Worm (Caenorhabditis elegans) whole organism, L2 larva: Measurements from ENCODE around the gene zig-6.

Experiments used
- F13H6.1 ChIP-seq: sonication (generic microtip); optimal IDR thresholded peaks from 2 replicates; lab custom pipeline; 2016; ENCODE audit warnings: missing genetic modification characterization, missing compliant biosample characterization
- R02D3.7 ChIP-seq: fragments of 150-350 bp; optimal IDR thresholded peaks from 2 replicates; lab custom pipeline; 2014; ENCODE audit warnings: missing biosample characterization, missing genetic modification characterization
- Y55F3AM.14 ChIP-seq: fragments of 200-800 bp; sonication (Bioruptor generic); optimal IDR thresholded peaks from 2 replicates; lab custom pipeline; 2018; ENCODE audit warnings: mild to moderate bottlenecking, missing genetic modification characterization, missing compliant biosample characterization
- aly-2 ChIP-seq: fragments of 150-350 bp; optimal IDR thresholded peaks from 2 replicates; lab custom pipeline; 2014; ENCODE audit warnings: missing biosample characterization, missing genetic modification characterization
- ama-1 ChIP-seq: fragments of 150-350 bp; optimal IDR thresholded peaks from 2 replicates; lab custom pipeline; 2018; ENCODE audit warnings: inconsistent platforms
- blmp-1 ChIP-seq: sonication (generic microtip); optimal IDR thresholded peaks from 2 replicates; lab custom pipeline; 2017; ENCODE audit warnings: missing genetic modification characterization, mild to moderate bottlenecking, missing compliant biosample characterization, antibody characterized with exemption, moderate library complexity; ENCODE audit not compliant: insufficient read depth
- egl-27 ChIP-seq: sonication (generic microtip); optimal IDR thresholded peaks from 3 replicates; lab custom pipeline; 2017; ENCODE audit warnings: missing biosample characterization, missing genetic modification reagents, missing genetic modification characterization
- elt-1 ChIP-seq: fragments of 150-350 bp; optimal IDR thresholded peaks from 2 replicates; lab custom pipeline; 2014; ENCODE audit warnings: missing biosample characterization, missing genetic modification characterization
- fos-1 ChIP-seq: fragments of 150-350 bp; optimal IDR thresholded peaks from 2 replicates; lab custom pipeline; 2014; ENCODE audit warnings: missing biosample characterization, missing genetic modification characterization
- gmeb-1 ChIP-seq: fragments of 150-350 bp; optimal IDR thresholded peaks from 2 replicates; lab custom pipeline; 2014; ENCODE audit warnings: missing biosample characterization, missing genetic modification characterization
- lin-11 ChIP-seq: fragments of 150-350 bp; sonication (generic microtip); optimal IDR thresholded peaks from 2 replicates; lab custom pipeline; 2014; ENCODE audit warnings: missing biosample characterization, missing genetic modification characterization, inconsistent platforms, mixed read lengths
- lin-13 ChIP-seq: fragments of 150-350 bp; optimal IDR thresholded peaks from 2 replicates; lab custom pipeline; 2014; ENCODE audit warnings: missing biosample characterization, missing genetic modification reagents, missing genetic modification characterization
- lin-39 ChIP-seq: fragments of 150-350 bp; optimal IDR thresholded peaks from 2 replicates; lab custom pipeline; 2014; ENCODE audit warnings: missing biosample characterization, missing genetic modification reagents, missing genetic modification characterization
- lsy-2 ChIP-seq, 2 experiments: fragments of 150-350 bp in 1 of 2; sonication (generic microtip) in 1 of 2; optimal IDR thresholded peaks; 2 replicates each; lab custom pipeline; 2014 to 2017; ENCODE audit warnings: missing biosample characterization in 2 of 2, missing genetic modification characterization in 2 of 2
- mab-5 ChIP-seq: fragments of 150-350 bp; optimal IDR thresholded peaks from 2 replicates; lab custom pipeline; 2014; ENCODE audit warnings: missing biosample characterization, missing genetic modification characterization
- mbf-1 ChIP-seq: sonication (generic microtip); optimal IDR thresholded peaks from 2 replicates; lab custom pipeline; 2017; ENCODE audit warnings: missing biosample characterization, missing genetic modification characterization
- nhr-129 ChIP-seq: fragments of 150-350 bp; optimal IDR thresholded peaks from 2 replicates; lab custom pipeline; 2014; ENCODE audit warnings: missing biosample characterization, missing genetic modification characterization
- nhr-21 ChIP-seq: fragments of 150-350 bp; optimal IDR thresholded peaks from 2 replicates; lab custom pipeline; 2014; ENCODE audit warnings: missing biosample characterization, missing genetic modification characterization
- nhr-23 ChIP-seq: fragments of 150-350 bp; optimal IDR thresholded peaks from 2 replicates; lab custom pipeline; 2014; ENCODE audit warnings: missing biosample characterization, missing genetic modification reagents, missing genetic modification characterization
- nhr-237 ChIP-seq: fragments of 150-350 bp; optimal IDR thresholded peaks from 2 replicates; lab custom pipeline; 2014; ENCODE audit warnings: missing biosample characterization, missing genetic modification characterization
- nhr-25 ChIP-seq: fragments of 150-350 bp; sonication (generic microtip); optimal IDR thresholded peaks from 3 replicates; lab custom pipeline; 2014; ENCODE audit warnings: missing biosample characterization, missing genetic modification characterization
- sem-4 ChIP-seq: fragments of 150-350 bp; optimal IDR thresholded peaks from 2 replicates; lab custom pipeline; 2014; ENCODE audit warnings: missing biosample characterization, missing genetic modification reagents, missing genetic modification characterization
- skn-1 ChIP-seq: sonication (generic microtip); optimal IDR thresholded peaks from 2 replicates; lab custom pipeline; 2017; ENCODE audit warnings: missing biosample characterization, missing genetic modification characterization
- sma-3 ChIP-seq: sonication (generic microtip); optimal IDR thresholded peaks from 2 replicates; lab custom pipeline; 2016; ENCODE audit warnings: missing genetic modification reagents, missing genetic modification characterization, missing compliant biosample characterization
- sma-9 ChIP-seq, 2 experiments: fragments of 150-350 bp in 1 of 2; sonication (generic microtip) in 1 of 2; optimal IDR thresholded peaks; 2 replicates each; lab custom pipeline; 2014 to 2016; ENCODE audit warnings: missing genetic modification characterization in 2 of 2, mild to moderate bottlenecking in 1 of 2, missing biosample characterization in 1 of 2, missing compliant biosample characterization in 1 of 2, missing genetic modification reagents in 1 of 2, moderate library complexity in 1 of 2
- snpc-4 ChIP-seq: fragments of 150-350 bp; optimal IDR thresholded peaks from 2 replicates; lab custom pipeline; 2014; ENCODE audit warnings: missing biosample characterization, missing genetic modification characterization
- unc-39 ChIP-seq: fragments of 150-350 bp; optimal IDR thresholded peaks from 2 replicates; lab custom pipeline; 2014; ENCODE audit warnings: missing biosample characterization, missing genetic modification characterization
- unc-62 ChIP-seq: fragments of 150-350 bp; optimal IDR thresholded peaks from 2 replicates; lab custom pipeline; 2014; ENCODE audit warnings: missing biosample characterization, missing genetic modification reagents, missing genetic modification characterization
- zag-1 ChIP-seq: fragments of 150-350 bp; optimal IDR thresholded peaks from 2 replicates; lab custom pipeline; 2014; ENCODE audit warnings: missing biosample characterization, missing genetic modification characterization
- ztf-1 ChIP-seq: fragments of 200-800 bp; sonication (Bioruptor generic); conservative IDR thresholded peaks from 2 replicates; pipeline ENCODE4 v1.3.6; 2022; ENCODE audit warnings: missing genetic modification characterization, missing compliant biosample characterization
- ztf-11 ChIP-seq: sonication (generic microtip); optimal IDR thresholded peaks from 2 replicates; lab custom pipeline; 2017; ENCODE audit warnings: missing biosample characterization, missing genetic modification characterization

The zig-6 gene

ce11 chrX:5202399-5202798 is 13.5 kb upstream of the zig-6 start:
- TF ChIP-seq ama-1 (lab: Kevin White, UChicago) (no peak), fos-1 (peak; percentile 43), Y55F3AM.14 (no peak)

ce11 chrX:5201860-5202259 is 13.0 kb upstream of the zig-6 start:
- TF ChIP-seq nhr-237 (tag; lab: Kevin White, UChicago) (no peak), lin-13 (no peak), gmeb-1 (tag; lab: Kevin White, UChicago) (no peak), nhr-23 (tag; lab: Kevin White, UChicago) (no peak)

- peak; percentile 2 for TF ChIP-seq lin-39 (tag; lab: Kevin White, UChicago)
- peak; percentile 4 for TF ChIP-seq unc-62 (GFP tag; lab: Kevin White, UChicago)
- TF ChIP-seq ztf-1 (GFP tag; lab: Robert Waterston, UW) = no peak
- TF ChIP-seq F13H6.1 (tag; lab: Kevin White, UChicago) = peak; percentile 35
- TF ChIP-seq lsy-2 (tag; optimal IDR thresholded peaks at IDR 0.05; lab: Kevin White, UChicago) = peak in 1 of 2 experiments; percentile 24
- TF ChIP-seq R02D3.7 = no peak
- TF ChIP-seq nhr-129 (tag; lab: Kevin White, UChicago) = no peak
- TF ChIP-seq sma-9 (GFP tag; optimal IDR thresholded peaks at IDR 0.05; lab: Kevin White, UChicago) = peak; percentile 13
- no peak for TF ChIP-seq sma-9 (tag; optimal IDR thresholded peaks at IDR 0.05; lab: Kevin White, UChicago)
These were observed 11.0 kb upstream of the zig-6 start for ce11 chrX:5199825-5200373.

ce11 chrX:5199245-5199644 is 10.4 kb upstream of the zig-6 start:
- TF ChIP-seq nhr-129 (tag; lab: Kevin White, UChicago) (peak; percentile 30), sma-9 (GFP tag; optimal IDR thresholded peaks at IDR 0.05; lab: Kevin White, UChicago) (peak; percentile 62), sma-9 (tag; optimal IDR thresholded peaks at IDR 0.05; lab: Kevin White, UChicago) (no peak), sma-3 (GFP tag; lab: Kevin White, UChicago) (no peak), mbf-1 (tag; lab: Kevin White, UChicago) (no peak), ztf-11 (tag; lab: Kevin White, UChicago) (no peak), mab-5 (no peak), blmp-1 (tag; lab: Kevin White, UChicago) (no peak)

ce11 chrX:5197440-5197839 is 8.6 kb upstream of the zig-6 start:
- no peak for TF ChIP-seq zag-1
- peak; percentile 37 for TF ChIP-seq F13H6.1 (tag; lab: Kevin White, UChicago)
- TF ChIP-seq lin-13 = no peak
- no peak for TF ChIP-seq nhr-21 (tag; lab: Kevin White, UChicago)

- TF ChIP-seq mab-5 (no peak), F13H6.1 (tag; lab: Kevin White, UChicago) (peak; percentile 41), egl-27 (tag; lab: Kevin White, UChicago) (no peak), sma-9 (GFP tag; optimal IDR thresholded peaks at IDR 0.05; lab: Kevin White, UChicago) (peak; percentile 24), sma-9 (tag; optimal IDR thresholded peaks at IDR 0.05; lab: Kevin White, UChicago) (no peak)
These were observed 6.7 kb upstream of the zig-6 start, which contains the start of gene pqn-62 for ce11 chrX:5195462-5196160. Gene pqn-62 (plus strand): TSS chrX:5196110.

- TF ChIP-seq aly-2 (no peak), snpc-4 (tag; lab: Kevin White, UChicago) (no peak), lin-13 (no peak)
These were observed 4.5 kb upstream of the zig-6 start for ce11 chrX:5193402-5193801.

ce11 chrX:5190061-5190460 is 1.2 kb upstream of the zig-6 start:
- TF ChIP-seq lin-11 (tag; lab: Kevin White, UChicago) (no peak), fos-1 (no peak), ama-1 (lab: Kevin White, UChicago) (no peak), skn-1 (no peak), unc-39 (tag; lab: Kevin White, UChicago) (no peak), nhr-25 (no peak), R02D3.7 (no peak), nhr-129 (tag; lab: Kevin White, UChicago) (no peak), zag-1 (no peak), lin-13 (no peak), ztf-11 (tag; lab: Kevin White, UChicago) (no peak), unc-62 (GFP tag; lab: Kevin White, UChicago) (no peak), snpc-4 (tag; lab: Kevin White, UChicago) (no peak), sem-4 (tag; lab: Kevin White, UChicago) (no peak), gmeb-1 (tag; lab: Kevin White, UChicago) (no peak), elt-1 (tag; lab: Kevin White, UChicago) (no peak)
